Fruit fly (Drosophila melanogaster) S2 (cell line): Measurements from ENCODE around the gene run.

ENCODE experiments used
- CG8478 ChIP-seq: fragments of >200 bp; optimal IDR thresholded peaks from 2 replicates; lab custom pipeline; 2018
- CTCF ChIP-seq, 2 experiments: fragments of >200 bp; optimal IDR thresholded peaks; 2 replicates each; lab custom pipeline; 2018

DNA sequence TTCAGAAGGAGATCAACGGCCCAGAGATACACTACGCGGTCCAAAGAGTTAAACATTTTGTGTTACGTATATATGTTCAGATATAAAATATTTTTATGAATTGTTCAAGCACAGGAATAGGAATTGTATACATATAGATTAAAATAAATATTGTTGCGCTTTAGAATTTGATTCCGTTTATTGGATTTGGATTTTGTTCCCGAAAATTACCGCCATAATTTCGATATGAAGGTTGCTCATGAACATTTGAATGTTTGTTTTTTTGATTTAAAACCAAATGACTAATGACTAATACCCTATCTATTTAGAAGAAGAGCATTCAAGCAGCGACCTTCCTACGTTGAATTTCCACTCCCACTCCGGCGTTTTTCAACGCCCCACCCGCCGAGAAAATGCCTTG, 46.5 kb upstream of the run start:
- TF ChIP-seq CG8478 (no peak), CTCF (optimal IDR thresholded peaks at IDR 0.05; lab: Kevin White, UChicago) (no peak)
